Fruit fly (Drosophila melanogaster): ENCODE data around the gene Rbf2.

The Rbf2 gene

dm6 chr3R:15965169-15965568 is at the start of gene Rbf2, which contains the start of gene CG32856:
Rbf2 (plus strand) TSS chr3R:15965446.
CG32856 (minus strand) TSS chr3R:15965351.
- TF ChIP-seq ttk (optimal IDR thresholded peaks at IDR 0.05) (no peak), insv (optimal IDR thresholded peaks at IDR 0.05) (no peak), Sin3A (optimal IDR thresholded peaks at IDR 0.05) (no peak), h (optimal IDR thresholded peaks at IDR 0.05) (no peak), Myc (optimal IDR thresholded peaks at IDR 0.05) (no peak), psq (optimal IDR thresholded peaks at IDR 0.05) (no peak)

- TF ChIP-seq insv (optimal IDR thresholded peaks at IDR 0.05) (no peak), ttk (optimal IDR thresholded peaks at IDR 0.05) (no peak)
Measured at dm6 chr3R:15917907-15918306, 47.3 kb upstream of the Rbf2 start, which contains the start of gene CG45105. CG45105 (minus strand) TSS chr3R:15918007.

dm6 chr3R:15919367-15920228 is 45.6 kb upstream of the Rbf2 start:
- TF ChIP-seq ttk (optimal IDR thresholded peaks at IDR 0.05) (no peak), psq (optimal IDR thresholded peaks at IDR 0.05) (no peak), Sin3A (optimal IDR thresholded peaks at IDR 0.05) (no peak), insv (optimal IDR thresholded peaks at IDR 0.05) (no peak), h (optimal IDR thresholded peaks at IDR 0.05) (no peak), Myc (optimal IDR thresholded peaks at IDR 0.05) (no peak)

DNA sequence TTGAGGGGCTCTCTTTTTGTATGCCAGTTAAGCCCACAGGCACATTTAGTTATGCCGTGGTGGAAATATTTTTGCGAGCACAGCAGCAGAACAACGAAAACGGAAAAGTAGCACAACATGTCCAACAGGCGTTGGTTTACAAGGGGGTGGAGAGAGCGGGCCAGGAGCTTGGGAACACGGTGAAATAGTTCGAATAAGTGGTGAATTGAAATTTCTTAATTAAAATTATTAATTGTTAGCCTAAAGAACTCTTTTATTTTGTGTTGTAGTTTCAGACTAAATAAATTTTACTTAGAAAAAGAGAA is 45.1 kb upstream of the Rbf2 start:
- no peak for TF ChIP-seq psq (optimal IDR thresholded peaks at IDR 0.05)
- TF ChIP-seq ttk (optimal IDR thresholded peaks at IDR 0.05), result no peak
- TF ChIP-seq Myc (optimal IDR thresholded peaks at IDR 0.05), result no peak
- no peak for TF ChIP-seq insv (optimal IDR thresholded peaks at IDR 0.05)
- no peak for TF ChIP-seq Sin3A (optimal IDR thresholded peaks at IDR 0.05)
- no peak for TF ChIP-seq h (optimal IDR thresholded peaks at IDR 0.05)

- TF ChIP-seq Sin3A (optimal IDR thresholded peaks at IDR 0.05), result no peak
- TF ChIP-seq Myc (optimal IDR thresholded peaks at IDR 0.05), result no peak
- TF ChIP-seq ttk (optimal IDR thresholded peaks at IDR 0.05), result no peak
- no peak for TF ChIP-seq psq (optimal IDR thresholded peaks at IDR 0.05)
- no peak for TF ChIP-seq insv (optimal IDR thresholded peaks at IDR 0.05)
- no peak for TF ChIP-seq h (optimal IDR thresholded peaks at IDR 0.05)
Measured at dm6 chr3R:15920751-15921156, 44.5 kb upstream of the Rbf2 start, which contains the start of gene Fbxl7. Fbxl7 (plus strand) TSS chr3R:15920898.

DNA sequence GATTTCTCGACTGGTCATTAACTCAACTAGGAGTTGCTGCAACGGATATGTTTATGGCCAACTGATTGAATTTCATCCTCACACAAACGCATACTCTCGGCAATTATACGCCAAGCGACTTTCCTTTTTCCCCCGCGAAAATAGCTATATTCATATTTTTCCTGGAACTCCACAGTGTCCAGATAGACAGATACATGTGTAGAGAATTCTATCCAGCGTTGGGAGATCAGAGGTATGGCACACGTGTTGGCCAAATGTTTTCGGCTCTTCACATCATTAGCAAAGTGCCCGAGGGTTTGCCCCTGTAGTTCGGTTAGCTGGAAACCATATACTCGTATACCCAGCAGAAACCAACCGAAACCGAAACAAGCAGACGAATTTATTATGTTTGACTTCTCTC is 43.5 kb upstream of the Rbf2 start:
- no peak for TF ChIP-seq insv (optimal IDR thresholded peaks at IDR 0.05)
- no peak for TF ChIP-seq Sin3A (optimal IDR thresholded peaks at IDR 0.05)
- no peak for TF ChIP-seq h (optimal IDR thresholded peaks at IDR 0.05)
- no peak for TF ChIP-seq psq (optimal IDR thresholded peaks at IDR 0.05)
- TF ChIP-seq ttk (optimal IDR thresholded peaks at IDR 0.05), result no peak
- TF ChIP-seq Myc (optimal IDR thresholded peaks at IDR 0.05), result no peak

- TF ChIP-seq insv (optimal IDR thresholded peaks at IDR 0.05) (no peak), ttk (optimal IDR thresholded peaks at IDR 0.05) (no peak), Myc (optimal IDR thresholded peaks at IDR 0.05) (no peak), h (optimal IDR thresholded peaks at IDR 0.05) (no peak), Sin3A (optimal IDR thresholded peaks at IDR 0.05) (no peak), psq (optimal IDR thresholded peaks at IDR 0.05) (no peak)
Measured at dm6 chr3R:15922622-15923574, 42.3 kb upstream of the Rbf2 start.

DNA sequence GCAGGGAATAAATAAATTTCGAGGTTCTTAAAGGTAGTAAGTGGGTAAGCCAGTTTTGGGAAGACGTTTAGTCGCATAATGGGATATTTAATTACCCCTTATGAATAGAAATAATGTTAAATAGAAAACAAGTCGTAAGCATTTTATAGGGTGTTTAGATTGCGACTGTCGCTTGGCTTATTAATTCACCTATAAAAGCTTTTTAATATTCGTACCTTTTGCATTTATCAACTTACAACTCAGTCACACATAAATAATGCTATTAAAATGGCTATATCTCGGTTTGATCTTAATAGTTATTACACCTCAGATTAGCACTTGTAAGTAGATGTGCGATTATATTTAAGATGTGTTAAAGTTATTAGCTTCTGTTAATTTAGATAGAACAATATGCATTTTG is 39.9 kb upstream of the Rbf2 start, which contains the start of gene CG34276:
CG34276 (plus strand) TSS at position 301 of the 400 bp plus-strand sequence.
- no peak for TF ChIP-seq h (optimal IDR thresholded peaks at IDR 0.05)

DNA sequence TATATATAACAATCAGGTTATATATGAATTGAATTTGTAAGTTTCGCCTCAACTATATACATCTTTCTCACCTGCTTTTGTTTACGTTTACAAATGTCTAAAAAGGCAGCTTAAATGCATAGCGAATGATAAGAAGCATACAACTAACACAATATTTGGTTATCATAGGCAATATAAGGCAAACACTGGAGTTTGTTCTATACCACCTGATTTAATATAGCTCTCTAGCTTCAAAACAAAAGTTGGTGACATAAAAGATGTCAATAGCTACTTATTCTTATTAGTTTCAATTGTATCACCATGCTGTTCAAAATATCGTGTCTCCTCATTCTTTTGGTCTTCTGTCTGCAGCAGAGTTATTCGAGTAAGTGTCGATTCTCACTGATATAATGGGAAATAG is 39.3 kb upstream of the Rbf2 start:
- TF ChIP-seq psq (optimal IDR thresholded peaks at IDR 0.05) (no peak), Sin3A (optimal IDR thresholded peaks at IDR 0.05) (no peak), ttk (optimal IDR thresholded peaks at IDR 0.05) (no peak), insv (optimal IDR thresholded peaks at IDR 0.05) (no peak), Myc (optimal IDR thresholded peaks at IDR 0.05) (no peak), h (optimal IDR thresholded peaks at IDR 0.05) (no peak)

DNA sequence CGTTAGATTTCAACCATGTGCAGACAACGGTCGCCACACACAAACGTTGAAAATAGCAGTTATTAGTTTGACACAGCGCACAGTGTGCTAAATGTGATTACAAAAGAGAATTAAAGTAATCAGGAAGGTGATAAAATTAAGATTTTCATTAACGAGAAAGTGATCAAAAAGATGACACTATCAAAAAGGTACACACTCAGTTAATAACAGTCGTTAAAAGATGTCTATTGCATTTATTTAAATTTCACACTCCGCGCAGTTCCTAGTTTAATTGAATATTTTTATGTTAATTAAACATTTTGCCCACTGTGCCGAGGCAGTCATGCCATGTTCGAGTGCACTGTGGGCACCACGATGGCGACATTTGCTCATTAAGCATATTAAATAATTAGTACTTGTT is 38.1 kb upstream of the Rbf2 start:
- TF ChIP-seq insv (optimal IDR thresholded peaks at IDR 0.05), result no peak

DNA sequence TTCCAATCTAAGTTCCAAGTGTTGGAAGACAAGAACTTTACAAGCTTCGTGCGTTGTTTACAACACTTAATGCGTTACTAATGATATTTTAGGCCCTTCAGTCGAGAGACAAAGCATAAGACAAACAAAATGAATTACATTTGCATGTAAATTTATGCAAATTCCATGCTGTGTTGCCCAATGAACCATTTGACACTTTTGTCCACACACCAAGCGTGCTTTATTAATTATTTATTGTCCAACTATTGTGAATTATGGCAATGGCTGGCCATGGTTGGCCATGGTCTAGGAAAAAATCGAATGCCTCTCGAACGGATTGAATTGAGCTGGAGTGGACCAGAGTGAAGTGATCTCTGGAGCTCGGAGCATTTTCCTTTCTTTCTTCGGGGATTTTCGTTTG is 37.1 kb upstream of the Rbf2 start:
- no peak for TF ChIP-seq psq (optimal IDR thresholded peaks at IDR 0.05)
- no peak for TF ChIP-seq insv (optimal IDR thresholded peaks at IDR 0.05)
- TF ChIP-seq ttk (optimal IDR thresholded peaks at IDR 0.05), result no peak
- TF ChIP-seq h (optimal IDR thresholded peaks at IDR 0.05), result no peak
- TF ChIP-seq Sin3A (optimal IDR thresholded peaks at IDR 0.05), result no peak
- no peak for TF ChIP-seq Myc (optimal IDR thresholded peaks at IDR 0.05)

- TF ChIP-seq psq (optimal IDR thresholded peaks at IDR 0.05), result no peak
- no peak for TF ChIP-seq insv (optimal IDR thresholded peaks at IDR 0.05)
- TF ChIP-seq h (optimal IDR thresholded peaks at IDR 0.05), result no peak
- no peak for TF ChIP-seq ttk (optimal IDR thresholded peaks at IDR 0.05)
- TF ChIP-seq Sin3A (optimal IDR thresholded peaks at IDR 0.05), result no peak
- no peak for TF ChIP-seq Myc (optimal IDR thresholded peaks at IDR 0.05)
Measured at dm6 chr3R:15930050-15930449, 35.2 kb upstream of the Rbf2 start.
